Worm (Caenorhabditis elegans): ENCODE data around the gene srh-85.

DNA sequence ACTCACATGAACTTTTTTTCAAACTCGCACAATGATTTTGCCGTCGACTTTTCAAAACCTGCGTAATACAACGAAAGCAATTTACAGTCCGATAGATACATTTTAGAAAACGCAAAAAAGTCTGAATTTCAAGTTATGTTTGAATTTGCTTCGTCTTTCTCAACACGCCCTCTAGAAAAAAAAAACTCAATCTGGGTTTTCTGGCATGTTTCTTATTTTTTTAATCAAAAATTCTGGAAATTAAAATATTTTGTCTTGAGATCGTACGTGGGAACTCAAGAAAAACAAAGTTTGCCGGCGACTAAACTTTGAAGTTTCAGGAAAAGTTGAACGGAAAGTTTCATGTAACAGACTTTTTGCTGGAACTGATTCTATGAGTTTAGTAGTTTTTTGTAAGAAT lies 6.5 kb upstream of the srh-85 start, which contains the start of gene srw-115:
- no peak for TF ChIP-seq pqm-1 (tag; optimal IDR thresholded peaks at IDR 0.05)
- no peak for TF ChIP-seq nhr-237 (tag; optimal IDR thresholded peaks at IDR 0.05)
- TF ChIP-seq nhr-71 (tag; optimal IDR thresholded peaks at IDR 0.05), result no peak
